Fruit fly (Drosophila melanogaster) whole organism, embryonic: ENCODE data around the gene CG13634.

Source experiments
- Blimp-1 ChIP-seq: fragments of 200-800 bp; sonication (Bioruptor generic); optimal IDR thresholded peaks from 3 replicates; lab custom pipeline; 2018; ENCODE audit warnings: missing biosample characterization, missing genetic modification characterization, mild to moderate bottlenecking, moderate library complexity, missing genetic modification reagents
- C15 ChIP-seq: fragments of 200-800 bp; sonication (Bioruptor generic); IDR thresholded peaks from 3 replicates; pipeline ENCODE4 v1.3.6; 2022; ENCODE audit warnings: missing biosample characterization, missing genetic modification characterization
- CG10366 ChIP-seq: fragments of 200-800 bp; sonication (Bioruptor generic); IDR thresholded peaks from 2 replicates; pipeline ENCODE4 v1.3.6; 2022; ENCODE audit warnings: missing biosample characterization, missing genetic modification characterization
- CG10431 ChIP-seq: fragments of 200-800 bp; sonication (Bioruptor generic); optimal IDR thresholded peaks from 3 replicates; lab custom pipeline; 2018; ENCODE audit warnings: missing biosample characterization, mild to moderate bottlenecking, missing genetic modification characterization
- CG12155 ChIP-seq: fragments of 200-800 bp; sonication (Bioruptor generic); optimal IDR thresholded peaks from 3 replicates; lab custom pipeline; 2016; ENCODE audit warnings: missing biosample characterization, missing genetic modification characterization
- CG1233 ChIP-seq: fragments of 200-800 bp; sonication (Bioruptor generic); optimal IDR thresholded peaks from 4 replicates; lab custom pipeline; 2018; ENCODE audit warnings: missing biosample characterization, mild to moderate bottlenecking, missing genetic modification characterization
- CG13123 ChIP-seq: fragments of 200-800 bp; sonication (Bioruptor generic); optimal IDR thresholded peaks from 2 replicates; lab custom pipeline; 2016; ENCODE audit warnings: missing biosample characterization, missing genetic modification characterization
- CG13624 ChIP-seq: fragments of 200-800 bp; sonication (Bioruptor generic); optimal IDR thresholded peaks from 2 replicates; lab custom pipeline; 2016; ENCODE audit warnings: missing biosample characterization, missing genetic modification characterization
- CG15011 ChIP-seq: fragments of 200-800 bp; sonication (Bioruptor generic); optimal IDR thresholded peaks from 3 replicates; lab custom pipeline; 2018; ENCODE audit warnings: missing biosample characterization, mild to moderate bottlenecking, missing genetic modification characterization
- CG15269 ChIP-seq: fragments of 200-800 bp; sonication (Bioruptor generic); optimal IDR thresholded peaks from 2 replicates; lab custom pipeline; 2018; ENCODE audit warnings: missing biosample characterization, mild to moderate bottlenecking, missing genetic modification characterization, moderate library complexity
- CG1647 ChIP-seq: fragments of 200-800 bp; sonication (Bioruptor generic); optimal IDR thresholded peaks from 3 replicates; lab custom pipeline; 2016; ENCODE audit warnings: missing biosample characterization, missing genetic modification characterization
- CG2199 ChIP-seq: fragments of 200-800 bp; sonication (Bioruptor generic); IDR thresholded peaks from 3 replicates; pipeline ENCODE4 v1.3.6; 2022; ENCODE audit warnings: missing biosample characterization, missing genetic modification characterization
- CG31365 ChIP-seq: fragments of 200-800 bp; sonication (Bioruptor generic); optimal IDR thresholded peaks from 2 replicates; lab custom pipeline; 2018; ENCODE audit warnings: missing biosample characterization, mild to moderate bottlenecking, missing genetic modification characterization
- CG31441 ChIP-seq: fragments of 200-800 bp; sonication (Bioruptor generic); IDR thresholded peaks from 2 replicates; pipeline ENCODE4 v1.3.6; 2022; ENCODE audit warnings: missing biosample characterization, missing genetic modification characterization
- CG4404 ChIP-seq: fragments of 200-800 bp; sonication (Bioruptor generic); IDR thresholded peaks from 2 replicates; pipeline ENCODE4 v1.3.6; 2022; ENCODE audit warnings: missing biosample characterization, missing genetic modification characterization
- CG6791 ChIP-seq: fragments of 200-800 bp; sonication (Bioruptor generic); IDR thresholded peaks from 3 replicates; pipeline ENCODE4 v1.3.6; 2022; ENCODE audit warnings: missing biosample characterization, missing genetic modification characterization; ENCODE audit not compliant: partially characterized antibody
- CG7987 ChIP-seq: fragments of 200-800 bp; sonication (Bioruptor generic); optimal IDR thresholded peaks from 2 replicates; lab custom pipeline; 2018; ENCODE audit warnings: missing biosample characterization, mild to moderate bottlenecking, missing genetic modification characterization, moderate library complexity
- Dad ChIP-seq: fragments of 200-800 bp; sonication (Bioruptor generic); optimal IDR thresholded peaks from 3 replicates; lab custom pipeline; 2016; ENCODE audit warnings: missing biosample characterization, missing genetic modification characterization
- Dll ChIP-seq: fragments of 200-800 bp; sonication (Bioruptor generic); IDR thresholded peaks from 4 replicates; pipeline ENCODE4 v1.3.6; 2022; ENCODE audit warnings: missing biosample characterization, missing genetic modification characterization; ENCODE audit not compliant: partially characterized antibody
- Dp ChIP-seq: fragments of 200-800 bp; sonication (Bioruptor generic); optimal IDR thresholded peaks from 2 replicates; lab custom pipeline; 2018; ENCODE audit warnings: missing biosample characterization, mild to moderate bottlenecking, missing genetic modification characterization, moderate library complexity
- Dref ChIP-seq: fragments of 200-800 bp; sonication (Bioruptor generic); IDR thresholded peaks from 2 replicates; pipeline ENCODE4 v1.3.6; 2022; ENCODE audit warnings: missing biosample characterization, missing genetic modification characterization
- E2f2 ChIP-seq: fragments of 200-800 bp; sonication (Bioruptor generic); IDR thresholded peaks from 2 replicates; pipeline ENCODE4 v1.3.6; 2022; ENCODE audit warnings: missing biosample characterization, missing genetic modification characterization
- ERR ChIP-seq: fragments of 200-800 bp; sonication (Bioruptor generic); optimal IDR thresholded peaks from 2 replicates; lab custom pipeline; 2016; ENCODE audit warnings: missing biosample characterization, missing genetic modification characterization
- H15 ChIP-seq: fragments of 200-800 bp; sonication (Bioruptor generic); IDR thresholded peaks from 3 replicates; pipeline ENCODE4 v1.3.6; 2022; ENCODE audit warnings: missing biosample characterization, missing genetic modification characterization
- HmgD ChIP-seq: fragments of 200-800 bp; sonication (Bioruptor generic); optimal IDR thresholded peaks from 3 replicates; lab custom pipeline; 2016; ENCODE audit warnings: missing biosample characterization, missing genetic modification characterization
- Mad ChIP-seq: fragments of 200-800 bp; sonication (Bioruptor generic); optimal IDR thresholded peaks from 2 replicates; lab custom pipeline; 2016; ENCODE audit warnings: missing biosample characterization, missing genetic modification characterization
- Sox100B ChIP-seq: fragments of 200-800 bp; sonication (Bioruptor generic); optimal IDR thresholded peaks from 3 replicates; lab custom pipeline; 2018; ENCODE audit warnings: missing biosample characterization, mild to moderate bottlenecking, missing genetic modification characterization
- Sry-β ChIP-seq: fragments of 200-800 bp; sonication (Bioruptor generic); optimal IDR thresholded peaks from 2 replicates; lab custom pipeline; 2018; ENCODE audit warnings: missing biosample characterization, mild to moderate bottlenecking, missing genetic modification characterization, moderate library complexity
- Sry-δ ChIP-seq: fragments of 200-800 bp; sonication (Bioruptor generic); optimal IDR thresholded peaks from 2 replicates; lab custom pipeline; 2016; ENCODE audit warnings: missing biosample characterization, missing genetic modification characterization
- TFAM ChIP-seq: fragments of 200-800 bp; sonication (Bioruptor generic); optimal IDR thresholded peaks from 2 replicates; lab custom pipeline; 2017; ENCODE audit warnings: missing biosample characterization, missing genetic modification characterization, inconsistent platforms
- amos ChIP-seq: fragments of 200-800 bp; sonication (Bioruptor generic); IDR thresholded peaks from 2 replicates; pipeline ENCODE4 v1.3.6; 2022; ENCODE audit warnings: missing biosample characterization, missing genetic modification characterization; ENCODE audit not compliant: partially characterized antibody
- ash1 ChIP-seq: fragments of 200-800 bp; sonication (Bioruptor generic); optimal IDR thresholded peaks from 2 replicates; lab custom pipeline; 2018; ENCODE audit warnings: missing biosample characterization, mild to moderate bottlenecking, missing genetic modification characterization
- az2 ChIP-seq: fragments of 200-800 bp; sonication (Bioruptor generic); optimal IDR thresholded peaks from 3 replicates; lab custom pipeline; 2016; ENCODE audit warnings: missing biosample characterization, missing genetic modification characterization
- bbx ChIP-seq: fragments of 200-800 bp; sonication (Bioruptor generic); IDR thresholded peaks from 2 replicates; pipeline ENCODE4 v1.3.6; 2022; ENCODE audit warnings: missing biosample characterization, missing genetic modification characterization; ENCODE audit not compliant: partially characterized antibody
- chn ChIP-seq: fragments of 200-800 bp; sonication (Bioruptor generic); optimal IDR thresholded peaks from 2 replicates; lab custom pipeline; 2016; ENCODE audit warnings: missing biosample characterization, missing genetic modification characterization
- ci ChIP-seq: fragments of 200-800 bp; sonication (Bioruptor generic); IDR thresholded peaks from 3 replicates; pipeline ENCODE4 v1.3.6; 2022; ENCODE audit warnings: missing biosample characterization, missing genetic modification characterization
- crol ChIP-seq: fragments of 200-800 bp; sonication (Bioruptor generic); IDR thresholded peaks from 2 replicates; pipeline ENCODE4 v1.3.6; 2022; ENCODE audit warnings: missing biosample characterization, missing genetic modification characterization
- dan ChIP-seq: fragments of 200-800 bp; sonication (Bioruptor generic); IDR thresholded peaks from 2 replicates; pipeline ENCODE4 v1.3.6; 2022; ENCODE audit warnings: missing biosample characterization, missing genetic modification characterization
- dm ChIP-seq: fragments of 200-800 bp; sonication (Bioruptor generic); optimal IDR thresholded peaks from 3 replicates; lab custom pipeline; 2016; ENCODE audit warnings: missing biosample characterization, missing genetic modification characterization
- dysf ChIP-seq: fragments of 200-800 bp; sonication (Bioruptor generic); IDR thresholded peaks from 3 replicates; pipeline ENCODE4 v1.3.6; 2022; ENCODE audit warnings: missing biosample characterization, missing genetic modification characterization
- hbn ChIP-seq: fragments of 200-800 bp; sonication (Bioruptor generic); IDR thresholded peaks from 2 replicates; pipeline ENCODE4 v1.3.6; 2022; ENCODE audit warnings: missing biosample characterization, missing genetic modification characterization; ENCODE audit not compliant: partially characterized antibody
- lilli ChIP-seq: fragments of 200-800 bp; sonication (Bioruptor generic); optimal IDR thresholded peaks from 3 replicates; lab custom pipeline; 2016; ENCODE audit warnings: missing biosample characterization, missing genetic modification characterization
- nmo ChIP-seq: fragments of 200-800 bp; sonication (Bioruptor generic); optimal IDR thresholded peaks from 2 replicates; lab custom pipeline; 2018; ENCODE audit warnings: missing biosample characterization, mild to moderate bottlenecking, missing genetic modification characterization, moderate library complexity
- p53 ChIP-seq: fragments of 200-800 bp; sonication (Bioruptor generic); optimal IDR thresholded peaks from 2 replicates; lab custom pipeline; 2016; ENCODE audit warnings: missing biosample characterization, missing genetic modification characterization
- pnt ChIP-seq: fragments of 200-800 bp; sonication (Bioruptor generic); optimal IDR thresholded peaks from 3 replicates; lab custom pipeline; 2016; ENCODE audit warnings: missing biosample characterization, missing genetic modification characterization
- pzg ChIP-seq: fragments of 200-800 bp; sonication (Bioruptor generic); optimal IDR thresholded peaks from 3 replicates; lab custom pipeline; 2018; ENCODE audit warnings: missing biosample characterization, mild to moderate bottlenecking, missing genetic modification characterization, moderate library complexity
- slbo ChIP-seq: fragments of 200-800 bp; sonication (Bioruptor generic); IDR thresholded peaks from 2 replicates; pipeline ENCODE4 v1.3.6; 2022; ENCODE audit warnings: missing biosample characterization, missing genetic modification characterization
- ssp ChIP-seq: fragments of 200-800 bp; sonication (Bioruptor generic); IDR thresholded peaks from 2 replicates; pipeline ENCODE4 v1.3.6; 2022; ENCODE audit warnings: missing biosample characterization, missing genetic modification characterization
- tio ChIP-seq: fragments of 200-800 bp; sonication (Bioruptor generic); optimal IDR thresholded peaks from 2 replicates; lab custom pipeline; 2017; ENCODE audit warnings: missing biosample characterization, missing genetic modification characterization, inconsistent platforms
- vfl ChIP-seq: fragments of 200-800 bp; sonication (Bioruptor generic); optimal IDR thresholded peaks from 2 replicates; lab custom pipeline; 2016; ENCODE audit warnings: missing biosample characterization, missing genetic modification characterization

Gene CG13634

DNA sequence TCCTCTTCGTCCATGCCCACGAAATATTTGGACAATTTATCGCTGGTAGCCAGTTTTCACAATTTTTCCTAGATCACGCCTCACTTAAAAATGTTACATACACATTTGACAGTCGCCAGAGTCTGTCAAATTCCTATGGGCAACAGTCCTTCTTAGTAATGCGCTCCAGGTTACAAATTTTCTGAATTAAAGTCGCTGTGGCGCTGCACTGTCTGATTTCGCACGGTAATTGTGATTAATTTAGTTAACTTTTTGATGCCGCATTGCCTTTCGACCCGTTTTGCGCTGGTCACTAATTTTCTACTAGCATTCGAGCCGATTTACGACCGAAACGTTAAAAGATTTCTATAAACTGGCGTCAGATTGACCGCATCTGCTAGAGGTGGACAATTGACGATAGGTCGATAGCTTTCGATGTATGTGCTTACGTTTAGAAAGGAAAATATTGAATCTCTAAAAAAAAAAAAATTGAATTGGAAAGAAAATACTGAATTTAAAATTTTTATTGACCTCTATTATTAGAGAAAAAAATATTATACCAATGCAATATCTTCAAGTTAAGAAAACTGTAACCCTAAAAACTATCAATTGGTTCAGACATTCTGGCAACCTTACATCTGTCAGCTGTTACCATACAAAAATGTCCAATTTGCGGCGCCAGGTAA is 23.8 kb upstream of the CG13634 start, which contains the start of the genes lili and CG34150 (continued):
- TF ChIP-seq tio = peak; percentile 54
- TF ChIP-seq CG4404 = peak; percentile 40; the same call in 1 of the 2 replicates
- TF ChIP-seq hbn (GFP tag; lab: Robert Waterston, UW) = peak; percentile 75
- peak; percentile 87 for TF ChIP-seq Mad (GFP tag; lab: Kevin White, UChicago)
- TF ChIP-seq CG2199 (GFP tag; lab: Robert Waterston, UW) = no peak
- peak; percentile 73 for TF ChIP-seq Dad (GFP tag; lab: Kevin White, UChicago)
- peak; percentile 30 for TF ChIP-seq CG10431 (GFP tag; lab: Kevin White, UChicago)
- TF ChIP-seq CG1647 = peak; percentile 64
- peak; percentile 73 for TF ChIP-seq vfl (GFP tag; lab: Kevin White, UChicago)
- peak; percentile 81 for TF ChIP-seq CG15269 (tag; lab: Kevin White, UChicago)
- TF ChIP-seq CG31365 (tag; lab: Kevin White, UChicago) = no peak
- peak; percentile 88 for TF ChIP-seq Dll (GFP tag; lab: Robert Waterston, UW)
- TF ChIP-seq CG7987 (GFP tag; lab: Kevin White, UChicago) = peak; percentile 36
- peak; percentile 95 for TF ChIP-seq Sry-δ (GFP tag; lab: Kevin White, UChicago)
- peak; percentile 63 for TF ChIP-seq CG10366 (GFP tag; lab: Robert Waterston, UW)
- TF ChIP-seq dan (GFP tag; lab: Robert Waterston, UW) = no peak
- peak; percentile 82 for TF ChIP-seq nmo (GFP tag; lab: Kevin White, UChicago)
- peak; percentile 78 for TF ChIP-seq chn
- TF ChIP-seq CG12155 (GFP tag; lab: Kevin White, UChicago) = peak; percentile 82
- TF ChIP-seq CG1233 (GFP tag; lab: Kevin White, UChicago) = peak; percentile 64
- peak; percentile 71 for TF ChIP-seq ssp (GFP tag; lab: Robert Waterston, UW)
- no peak for TF ChIP-seq Sox100B (GFP tag; lab: Kevin White, UChicago)
- TF ChIP-seq CG13123 (GFP tag; lab: Kevin White, UChicago) = peak; percentile 58
- peak; percentile 76 for TF ChIP-seq E2f2
- peak; percentile 80 for TF ChIP-seq az2 (GFP tag; lab: Kevin White, UChicago)
- peak; percentile 66; the same call in 2 of the 3 replicates for TF ChIP-seq H15 (GFP tag; lab: Robert Waterston, UW)
- peak; percentile 88 for TF ChIP-seq lilli (GFP tag; lab: Kevin White, UChicago)
- TF ChIP-seq amos (GFP tag; lab: Robert Waterston, UW) = peak; percentile 79
- peak; percentile 76 for TF ChIP-seq Blimp-1 (GFP tag; lab: Kevin White, UChicago)
- peak; percentile 78 for TF ChIP-seq CG31441
- TF ChIP-seq CG6791 (GFP tag; lab: Robert Waterston, UW) = peak; percentile 76
- TF ChIP-seq TFAM (GFP tag; lab: Kevin White, UChicago) = no peak
- TF ChIP-seq dm (GFP tag; lab: Kevin White, UChicago) = peak; percentile 30
- TF ChIP-seq CG13624 = peak; percentile 88
- no peak for TF ChIP-seq CG15011 (GFP tag; lab: Kevin White, UChicago)
- peak; percentile 73 for TF ChIP-seq ci (GFP tag; lab: Robert Waterston, UW)
- TF ChIP-seq p53 (GFP tag; lab: Kevin White, UChicago) = peak; percentile 50
- TF ChIP-seq Dp = peak; percentile 67
- TF ChIP-seq ERR (GFP tag; lab: Kevin White, UChicago) = peak; percentile 62
- peak; percentile 60 for TF ChIP-seq pzg
- TF ChIP-seq crol = no peak
- TF ChIP-seq HmgD (GFP tag; lab: Kevin White, UChicago) = no peak
- TF ChIP-seq bbx = peak; percentile 80
- peak; percentile 74 for TF ChIP-seq Dref
- peak; percentile 86 for TF ChIP-seq slbo (GFP tag; lab: Robert Waterston, UW)
- TF ChIP-seq Sry-β = peak; percentile 27
- no peak for TF ChIP-seq C15 (GFP tag; lab: Robert Waterston, UW)
- peak; percentile 66 for TF ChIP-seq dysf (GFP tag; lab: Robert Waterston, UW)
- TF ChIP-seq pnt (GFP tag; lab: Kevin White, UChicago) = peak; percentile 3
- TF ChIP-seq ash1 (GFP tag; lab: Kevin White, UChicago) = no peak
